Worm (Caenorhabditis elegans) whole organism, early embryonic: ENCODE data around the gene Y48C3A.5.

Experiments used
- aly-1 ChIP-seq: sonication (generic microtip); optimal IDR thresholded peaks from 2 replicates; lab custom pipeline; 2016; ENCODE audit warnings: missing genetic modification characterization, missing compliant biosample characterization
- ama-1 ChIP-seq: fragments of 150-350 bp; optimal IDR thresholded peaks from 2 replicates; lab custom pipeline; 2014
- pes-1 ChIP-seq: fragments of 200-800 bp; sonication (Bioruptor generic); IDR thresholded peaks from 2 replicates; pipeline ENCODE4 v1.3.6; 2022; ENCODE audit warnings: missing genetic modification reagents, missing genetic modification characterization, missing compliant biosample characterization
- scrt-1 ChIP-seq: fragments of 200-800 bp; sonication (Bioruptor generic); IDR thresholded peaks from 2 replicates; pipeline ENCODE4 v1.3.6; 2022; ENCODE audit warnings: missing genetic modification characterization, missing compliant biosample characterization

- TF ChIP-seq ama-1 (no peak), pes-1 (no peak), scrt-1 (GFP tag; lab: Robert Waterston, UW) (no peak), aly-1 (tag; lab: Kevin White, UChicago) (no peak)
These were observed 39.4 kb downstream of the Y48C3A.5 start for ce11 chrII:13310230-13310629.
